Fruit fly (Drosophila melanogaster) whole organism, embryonic: ENCODE results near the gene mRpS9.
A peak's percentile ranks its signal among the peaks of the same experiment; 100 is the strongest.

Experiments
- Ada2b ChIP-seq: fragments of 200-800 bp; sonication (Bioruptor generic); IDR thresholded peaks from 2 replicates; pipeline ENCODE4 v1.3.6; 2022; ENCODE audit warnings: missing biosample characterization, missing genetic modification characterization
- Atf-2 ChIP-seq: fragments of 200-800 bp; sonication (Bioruptor generic); optimal IDR thresholded peaks from 2 replicates; lab custom pipeline; 2016; ENCODE audit warnings: missing biosample characterization, missing genetic modification characterization
- CG10209 ChIP-seq: fragments of 200-800 bp; sonication (Bioruptor generic); optimal IDR thresholded peaks from 3 replicates; lab custom pipeline; 2017; ENCODE audit warnings: missing biosample characterization, mild to moderate bottlenecking, missing genetic modification characterization, missing genetic modification reagents
- CG10431 ChIP-seq: fragments of 200-800 bp; sonication (Bioruptor generic); optimal IDR thresholded peaks from 3 replicates; lab custom pipeline; 2018; ENCODE audit warnings: missing biosample characterization, mild to moderate bottlenecking, missing genetic modification characterization
- CG10565 ChIP-seq: fragments of 200-800 bp; sonication (Bioruptor generic); optimal IDR thresholded peaks from 3 replicates; lab custom pipeline; 2016; ENCODE audit warnings: missing biosample characterization, mild to moderate bottlenecking, missing genetic modification characterization
- CG11398 ChIP-seq: fragments of 200-800 bp; sonication (Bioruptor generic); optimal IDR thresholded peaks from 2 replicates; lab custom pipeline; 2016; ENCODE audit warnings: missing biosample characterization, missing genetic modification characterization
- CG11560 ChIP-seq: fragments of 200-800 bp; sonication (Bioruptor generic); IDR thresholded peaks from 3 replicates; pipeline ENCODE4 v1.3.6; 2022; ENCODE audit warnings: missing biosample characterization, missing genetic modification characterization
- CG12104 ChIP-seq: fragments of 200-800 bp; sonication (Bioruptor generic); optimal IDR thresholded peaks from 3 replicates; lab custom pipeline; 2016; ENCODE audit warnings: missing biosample characterization, missing genetic modification characterization
- CG14710 ChIP-seq: fragments of 200-800 bp; sonication (Bioruptor generic); optimal IDR thresholded peaks from 3 replicates; lab custom pipeline; 2019; ENCODE audit warnings: missing biosample characterization, mild to moderate bottlenecking, missing genetic modification characterization, moderate library complexity
- CG15601 ChIP-seq: fragments of 200-800 bp; sonication (Bioruptor generic); optimal IDR thresholded peaks from 3 replicates; lab custom pipeline; 2019; ENCODE audit warnings: missing biosample characterization, mild to moderate bottlenecking, missing genetic modification characterization, moderate library complexity
- CG18011 ChIP-seq: fragments of 200-800 bp; sonication (Bioruptor generic); optimal IDR thresholded peaks from 2 replicates; lab custom pipeline; 2017; ENCODE audit warnings: missing biosample characterization, missing genetic modification characterization, mild to moderate bottlenecking, moderate library complexity, missing genotype
- CG18619 ChIP-seq: fragments of 200-800 bp; sonication (Bioruptor generic); optimal IDR thresholded peaks from 3 replicates; lab custom pipeline; 2017; ENCODE audit warnings: missing biosample characterization, mild to moderate bottlenecking, missing genetic modification characterization
- CG30020 ChIP-seq: fragments of 200-800 bp; optimal IDR thresholded peaks from 2 replicates; lab custom pipeline; 2019; ENCODE audit warnings: missing biosample characterization, mild to moderate bottlenecking, missing genetic modification characterization, moderate library complexity
- CG3281 ChIP-seq: fragments of 200-800 bp; sonication (Bioruptor generic); optimal IDR thresholded peaks from 3 replicates; lab custom pipeline; 2017; ENCODE audit warnings: missing biosample characterization, mild to moderate bottlenecking, missing genetic modification characterization
- CG42726 ChIP-seq: fragments of 200-800 bp; sonication (Bioruptor generic); IDR thresholded peaks from 2 replicates; pipeline ENCODE4 v1.3.6; 2022; ENCODE audit warnings: missing biosample characterization, missing genetic modification characterization; ENCODE audit not compliant: partially characterized antibody
- CG4820 ChIP-seq: fragments of 200-800 bp; sonication (Bioruptor generic); optimal IDR thresholded peaks from 3 replicates; lab custom pipeline; 2016; ENCODE audit warnings: missing biosample characterization, missing genetic modification characterization
- CG6254 ChIP-seq: fragments of 200-800 bp; sonication (Bioruptor generic); optimal IDR thresholded peaks from 3 replicates; lab custom pipeline; 2017; ENCODE audit warnings: mild to moderate bottlenecking, missing biosample characterization, missing genetic modification reagents, missing genetic modification characterization
- CG7786 ChIP-seq: fragments of 200-800 bp; sonication (Bioruptor generic); optimal IDR thresholded peaks from 2 replicates; lab custom pipeline; 2016; ENCODE audit warnings: missing biosample characterization, missing genetic modification characterization
- CG8089 ChIP-seq: fragments of 200-800 bp; sonication (Bioruptor generic); optimal IDR thresholded peaks from 3 replicates; lab custom pipeline; 2016; ENCODE audit warnings: missing biosample characterization, missing genetic modification characterization
- CG9932 ChIP-seq: fragments of 200-800 bp; sonication (Bioruptor generic); IDR thresholded peaks from 2 replicates; pipeline ENCODE4 v1.3.6; 2022; ENCODE audit warnings: missing biosample characterization, missing genetic modification characterization
- Dfd ChIP-seq, 2 experiments: fragments of >200 bp; optimal IDR thresholded peaks; 2 replicates each; lab custom pipeline; 2017; ENCODE audit warnings: missing biosample characterization in 2 of 2, missing genetic modification characterization in 2 of 2
- Drgx ChIP-seq: fragments of 200-800 bp; sonication (Bioruptor generic); IDR thresholded peaks from 2 replicates; pipeline ENCODE4 v1.3.6; 2022; ENCODE audit warnings: missing biosample characterization, missing genetic modification characterization
- Hand ChIP-seq: fragments of 200-800 bp; sonication (Bioruptor generic); optimal IDR thresholded peaks from 2 replicates; lab custom pipeline; 2017; ENCODE audit warnings: mild to moderate bottlenecking, missing biosample characterization, missing genetic modification reagents, missing genetic modification characterization
- Kr ChIP-seq: fragments of 200-800 bp; sonication (Bioruptor generic); optimal IDR thresholded peaks from 2 replicates; lab custom pipeline; 2017; ENCODE audit warnings: missing biosample characterization, mild to moderate bottlenecking, missing genetic modification characterization
- Lpt ChIP-seq: fragments of >200 bp; optimal IDR thresholded peaks from 2 replicates; lab custom pipeline; 2018; ENCODE audit warnings: missing biosample characterization, missing genetic modification characterization
- MESR4 ChIP-seq: fragments of 200-800 bp; sonication (Bioruptor generic); optimal IDR thresholded peaks from 2 replicates; lab custom pipeline; 2018; ENCODE audit warnings: missing biosample characterization, mild to moderate bottlenecking, missing genetic modification characterization, moderate library complexity
- NK7.1 ChIP-seq: fragments of 200-800 bp; sonication (Bioruptor generic); optimal IDR thresholded peaks from 3 replicates; lab custom pipeline; 2016; ENCODE audit warnings: missing biosample characterization, missing genetic modification characterization
- Neu2 ChIP-seq: fragments of 200-800 bp; sonication (Bioruptor generic); optimal IDR thresholded peaks from 3 replicates; lab custom pipeline; 2016; ENCODE audit warnings: missing biosample characterization, missing genetic modification characterization, borderline replicate concordance
- Scr ChIP-seq: fragments of 200-800 bp; sonication (Bioruptor generic); IDR thresholded peaks from 2 replicates; pipeline ENCODE4 v1.3.6; 2022; ENCODE audit warnings: missing biosample characterization, missing genetic modification characterization; ENCODE audit not compliant: partially characterized antibody
- Ssrp ChIP-seq: fragments of 200-800 bp; sonication (Bioruptor generic); optimal IDR thresholded peaks from 2 replicates; lab custom pipeline; 2018; ENCODE audit warnings: missing biosample characterization, mild to moderate bottlenecking, missing genetic modification characterization, moderate library complexity
- Trl ChIP-seq, 3 experiments: fragments of >200 bp in 2 of 3; fragments of 200-800 bp in 1 of 3; sonication (Bioruptor generic) in 1 of 3; optimal IDR thresholded peaks; 2 replicates in 1 of 3; 3 replicates in 2 of 3; lab custom pipeline; 2016 to 2017; ENCODE audit warnings: missing biosample characterization in 1 of 3, missing genetic modification characterization in 1 of 3
- ap ChIP-seq: fragments of 200-800 bp; sonication (Bioruptor generic); IDR thresholded peaks from 2 replicates; pipeline ENCODE4 v1.3.6; 2022; ENCODE audit warnings: missing biosample characterization, missing genetic modification characterization
- ase ChIP-seq: fragments of 200-800 bp; sonication (Bioruptor generic); IDR thresholded peaks from 3 replicates; pipeline ENCODE4 v1.3.6; 2022; ENCODE audit warnings: missing biosample characterization, missing genetic modification characterization
- caup ChIP-seq: fragments of 200-800 bp; sonication (Bioruptor generic); optimal IDR thresholded peaks from 3 replicates; lab custom pipeline; 2017; ENCODE audit warnings: missing biosample characterization, mild to moderate bottlenecking, missing genetic modification characterization, moderate library complexity; ENCODE audit not compliant: severe bottlenecking
- chif ChIP-seq, 2 experiments: fragments of 200-800 bp; sonication (Bioruptor generic); optimal IDR thresholded peaks; 3 replicates each; lab custom pipeline; 2016; ENCODE audit warnings: missing biosample characterization in 2 of 2, missing genetic modification characterization in 2 of 2
- ems ChIP-seq: fragments of 200-800 bp; sonication (Bioruptor generic); optimal IDR thresholded peaks from 3 replicates; lab custom pipeline; 2016; ENCODE audit warnings: missing biosample characterization, missing genetic modification characterization
- grn ChIP-seq: fragments of 200-800 bp; sonication (Bioruptor generic); optimal IDR thresholded peaks from 3 replicates; lab custom pipeline; 2017; ENCODE audit warnings: missing biosample characterization, missing genetic modification characterization
- her ChIP-seq: fragments of 200-800 bp; sonication (Bioruptor generic); optimal IDR thresholded peaks from 2 replicates; lab custom pipeline; 2016; ENCODE audit warnings: missing biosample characterization, missing genetic modification characterization
- lmd ChIP-seq: fragments of 200-800 bp; sonication (Bioruptor generic); IDR thresholded peaks from 2 replicates; pipeline ENCODE4 v1.3.6; 2022; ENCODE audit warnings: missing biosample characterization, missing genetic modification characterization
- onecut ChIP-seq: fragments of 200-800 bp; sonication (Bioruptor generic); IDR thresholded peaks from 2 replicates; pipeline ENCODE4 v1.3.6; 2022; ENCODE audit warnings: missing biosample characterization, missing genetic modification characterization
- org-1 ChIP-seq: fragments of 200-800 bp; sonication (Bioruptor generic); optimal IDR thresholded peaks from 2 replicates; lab custom pipeline; 2017; ENCODE audit warnings: missing biosample characterization, missing genetic modification characterization
- pzg ChIP-seq: fragments of 200-800 bp; sonication (Bioruptor generic); optimal IDR thresholded peaks from 3 replicates; lab custom pipeline; 2018; ENCODE audit warnings: missing biosample characterization, mild to moderate bottlenecking, missing genetic modification characterization, moderate library complexity
- row ChIP-seq: fragments of 200-800 bp; sonication (Bioruptor generic); IDR thresholded peaks from 3 replicates; pipeline ENCODE4 v1.3.6; 2022; ENCODE audit warnings: missing biosample characterization, missing genetic modification characterization
- scrt ChIP-seq: fragments of 200-800 bp; sonication (Bioruptor generic); optimal IDR thresholded peaks from 2 replicates; lab custom pipeline; 2018; ENCODE audit warnings: missing biosample characterization, mild to moderate bottlenecking, missing genetic modification characterization, moderate library complexity
- sens ChIP-seq: fragments of 200-800 bp; sonication (Bioruptor generic); peaks from one replicate; lab custom pipeline; 2016; ENCODE audit warnings: missing biosample characterization, missing genetic modification characterization
- sob ChIP-seq: fragments of 200-800 bp; sonication (Bioruptor generic); IDR thresholded peaks from 2 replicates; pipeline ENCODE4 v1.3.6; 2022; ENCODE audit warnings: missing biosample characterization, missing genetic modification characterization
- ttk ChIP-seq: fragments of 200-800 bp; sonication (Bioruptor generic); IDR thresholded peaks from 2 replicates; pipeline ENCODE4 v2.1.2; 2022; ENCODE audit warnings: missing biosample characterization, missing genetic modification characterization
- tup ChIP-seq: fragments of 200-800 bp; sonication (Bioruptor generic); optimal IDR thresholded peaks from 2 replicates; lab custom pipeline; 2016; ENCODE audit warnings: missing biosample characterization, mild to moderate bottlenecking, missing genetic modification characterization, moderate library complexity
- wor ChIP-seq: fragments of 200-800 bp; sonication (Bioruptor generic); IDR thresholded peaks from 2 replicates; pipeline ENCODE4 v1.3.6; 2022; ENCODE audit warnings: missing biosample characterization, missing genetic modification characterization
- zfh2 ChIP-seq: fragments of 200-800 bp; sonication (Bioruptor generic); optimal IDR thresholded peaks from 2 replicates; lab custom pipeline; 2016; ENCODE audit warnings: missing biosample characterization, missing genetic modification characterization

The mRpS9 gene

DNA sequence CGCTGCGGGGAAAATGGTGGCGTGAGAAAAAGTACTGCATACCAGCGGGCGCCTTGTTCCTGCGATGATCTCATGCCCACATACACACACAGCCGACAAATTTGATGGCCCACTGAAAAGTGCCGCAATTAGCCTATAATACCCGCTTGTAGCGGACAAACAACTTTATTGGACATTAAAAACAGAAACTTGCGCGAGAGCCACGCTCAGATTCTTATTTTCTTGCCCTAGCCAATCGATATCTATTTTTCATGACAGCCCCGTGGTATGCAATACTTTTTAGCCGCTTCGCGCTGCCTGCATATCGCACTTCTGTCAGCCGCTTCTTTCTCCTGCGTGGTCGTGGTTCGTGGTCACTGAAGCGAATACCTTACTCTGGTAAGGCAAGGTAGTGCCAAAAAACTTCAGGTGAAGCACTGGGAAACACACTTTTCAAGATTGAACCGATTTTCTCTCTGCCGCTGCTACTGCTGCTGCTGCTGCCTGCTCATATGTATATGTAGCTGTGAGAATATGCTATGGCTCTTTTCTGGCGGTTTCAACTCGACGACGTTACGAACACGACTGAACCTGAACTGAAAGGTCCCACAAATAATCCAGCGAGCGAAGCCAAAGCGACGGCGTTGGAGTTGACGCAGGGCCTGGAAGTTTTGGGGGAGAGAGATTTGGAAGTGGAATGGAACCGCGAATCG lies 16.2 kb downstream of the mRpS9 start, which contains the start of gene CG17816 (continued):
- TF ChIP-seq Kr (GFP tag; lab: Kevin White, UChicago) (no peak), CG30020 (tag; lab: Kevin White, UChicago) (no peak), CG10209 (GFP tag; lab: Kevin White, UChicago) (no peak), zfh2 (GFP tag; lab: Kevin White, UChicago) (no peak), CG11560 (tag; lab: Robert Waterston, UW) (no peak), lmd (GFP tag; lab: Robert Waterston, UW) (no peak), CG18011 (GFP tag; lab: Kevin White, UChicago) (no peak), ems (GFP tag; lab: Kevin White, UChicago) (no peak), Scr (GFP tag; lab: Robert Waterston, UW) (no peak), Hand (GFP tag; lab: Kevin White, UChicago) (no peak), Lpt (GFP tag; lab: Kevin White, UChicago) (no peak), chif (GFP tag; optimal IDR thresholded peaks at IDR 0.05; lab: Kevin White, UChicago) (no peak), ase (GFP tag; lab: Robert Waterston, UW) (no peak), tup (GFP tag; lab: Kevin White, UChicago) (no peak), CG14710 (no peak), Neu2 (GFP tag; lab: Kevin White, UChicago) (no peak), CG4820 (GFP tag; lab: Kevin White, UChicago) (no peak), CG9932 (GFP tag; lab: Robert Waterston, UW) (no peak), Ssrp (no peak), org-1 (no peak), CG7786 (GFP tag; lab: Kevin White, UChicago) (no peak), ap (GFP tag; lab: Robert Waterston, UW) (no peak), CG11398 (GFP tag; lab: Kevin White, UChicago) (no peak), Dfd (GFP tag; optimal IDR thresholded peaks at IDR 0.05; lab: Kevin White, UChicago) (no peak), her (no peak), scrt (GFP tag; lab: Kevin White, UChicago) (peak; percentile 37), CG15601 (tag; lab: Kevin White, UChicago) (peak; percentile 13), Drgx (GFP tag; lab: Robert Waterston, UW) (no peak), caup (GFP tag; lab: Kevin White, UChicago) (no peak), pzg (GFP tag; lab: Kevin White, UChicago) (no peak), CG10565 (GFP tag; lab: Kevin White, UChicago) (no peak), row (GFP tag; lab: Robert Waterston, UW) (no peak), grn (GFP tag; lab: Kevin White, UChicago) (no peak), CG6254 (GFP tag; lab: Kevin White, UChicago) (no peak), MESR4 (peak; percentile 19), Atf-2 (GFP tag; lab: Kevin White, UChicago) (no peak), CG42726 (GFP tag; lab: Robert Waterston, UW) (no peak), CG18619 (GFP tag; lab: Kevin White, UChicago) (no peak), CG10431 (GFP tag; lab: Kevin White, UChicago) (peak; percentile 96), sob (GFP tag; lab: Robert Waterston, UW) (no peak), CG12104 (GFP tag; lab: Kevin White, UChicago) (no peak), NK7.1 (GFP tag; lab: Kevin White, UChicago) (no peak), Trl (optimal IDR thresholded peaks at IDR 0.05; lab: Kevin White, UChicago) (peak in 1 of 2 experiments; percentile 11), Trl (GFP tag; optimal IDR thresholded peaks at IDR 0.05; lab: Kevin White, UChicago) (no peak), ttk (GFP tag; lab: Robert Waterston, UW) (no peak), CG8089 (no peak), sens (GFP tag; lab: Kevin White, UChicago) (no peak), wor (no peak), CG3281 (no peak), onecut (peak; percentile 71; the same call in 1 of the 2 replicates), Ada2b (GFP tag; lab: Robert Waterston, UW) (no peak)
